Worm (Caenorhabditis elegans) whole organism, midembryonic: Measurements from ENCODE around the gene F46F5.7.
"Not testable (repeated sequence)": the region's sequence is repeated elsewhere in the genome, so short reads cannot be mapped to it uniquely, and the experiment has no call there.

Experiments
- T22C8.4 ChIP-seq: fragments of 200-800 bp; sonication (Bioruptor generic); IDR thresholded peaks from 2 replicates; pipeline ENCODE4 v1.3.6; 2022; ENCODE audit warnings: missing genetic modification characterization, missing compliant biosample characterization
- cog-1 ChIP-seq: sonication (generic microtip); optimal IDR thresholded peaks from 2 replicates; lab custom pipeline; 2016; ENCODE audit warnings: missing genetic modification characterization, missing compliant biosample characterization
- flt-1 ChIP-seq: fragments of 200-800 bp; sonication (Bioruptor generic); IDR thresholded peaks from 2 replicates; pipeline ENCODE4 v1.3.6; 2022; ENCODE audit warnings: missing genetic modification characterization, missing compliant biosample characterization
- med-1 ChIP-seq: sonication (generic microtip); optimal IDR thresholded peaks from 2 replicates; lab custom pipeline; 2017; ENCODE audit warnings: missing genetic modification characterization, mild to moderate bottlenecking, missing compliant biosample characterization, antibody characterized with exemption, missing genetic modification reagents; ENCODE audit not compliant: insufficient read depth

DNA sequence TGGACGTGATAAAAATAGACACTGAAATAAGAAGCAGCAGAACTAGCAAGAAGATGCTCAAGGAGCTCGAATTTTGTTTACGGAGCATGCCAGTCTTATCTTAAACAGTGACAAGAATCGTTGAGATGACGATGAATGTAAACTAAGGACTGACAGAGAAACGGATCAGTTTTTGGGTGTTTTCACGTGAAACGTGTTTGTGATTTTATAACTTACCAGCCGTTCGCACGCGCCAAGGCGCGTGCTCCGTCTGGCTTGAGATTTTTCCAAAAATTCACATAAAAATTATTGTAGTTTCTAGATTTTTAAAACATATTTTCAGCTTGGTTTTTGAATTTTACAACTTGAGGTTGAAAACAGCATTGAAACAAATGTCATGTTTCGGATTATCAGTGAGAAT is 30.1 kb upstream of the F46F5.7 start, which contains the start of gene F28A10.5:
- TF ChIP-seq med-1 (GFP tag; lab: Kevin White, UChicago); cog-1; T22C8.4 (GFP tag; lab: Robert Waterston, UW); flt-1 (GFP tag; lab: Robert Waterston, UW): not testable (repeated sequence)
